Worm (Caenorhabditis elegans): Measurements from ENCODE around the gene C17H11.1.

DNA sequence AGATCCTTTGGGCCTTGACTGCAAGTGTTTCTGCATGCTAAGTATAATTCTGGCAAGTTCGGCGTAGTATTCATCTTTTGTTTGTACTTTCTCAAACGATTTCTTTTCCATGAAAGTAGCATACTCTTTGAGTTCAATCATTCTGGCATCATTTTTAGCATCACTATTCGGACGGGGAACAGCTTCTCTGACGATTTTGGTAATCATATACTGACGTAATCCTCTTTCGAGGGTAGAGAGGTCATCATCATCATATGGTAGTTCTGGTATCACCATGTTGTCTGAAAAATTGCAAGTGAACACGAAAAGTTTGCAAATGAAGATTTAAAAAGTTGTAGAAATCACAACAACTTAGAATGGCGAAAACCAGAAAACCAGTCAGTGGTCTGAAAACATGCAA is 10.9 kb upstream of the C17H11.1 start, which contains the start of gene F22F1.3:
- no peak for TF ChIP-seq ztf-11 (tag; optimal IDR thresholded peaks at IDR 0.05)
- TF ChIP-seq snpc-4 (tag; optimal IDR thresholded peaks at IDR 0.05): no peak
- no peak for TF ChIP-seq skn-1 (tag; optimal IDR thresholded peaks at IDR 0.05)
- no peak for TF ChIP-seq dmd-4 (tag; optimal IDR thresholded peaks at IDR 0.05)
- TF ChIP-seq mbf-1 (tag; optimal IDR thresholded peaks at IDR 0.05): no peak
- no peak for TF ChIP-seq ceh-82 (tag; optimal IDR thresholded peaks at IDR 0.05)
- no peak for TF ChIP-seq lin-11 (tag; optimal IDR thresholded peaks at IDR 0.05)
- TF ChIP-seq mab-5 (tag; optimal IDR thresholded peaks at IDR 0.05): no peak
- TF ChIP-seq blmp-1 (tag; optimal IDR thresholded peaks at IDR 0.05; ENCODE audit: insufficient read depth): no peak
- TF ChIP-seq mdl-1 (tag; optimal IDR thresholded peaks at IDR 0.05): no peak
- TF ChIP-seq fos-1 (tag; optimal IDR thresholded peaks at IDR 0.05): no peak

Data from whole organism, L2 larva.